Fruit fly (Drosophila melanogaster) whole organism, embryonic: Measurements from ENCODE around the gene CG13022.

Experiments used
- ATbp ChIP-seq: fragments of 200-800 bp; sonication (Bioruptor generic); optimal IDR thresholded peaks from 2 replicates; lab custom pipeline; 2017; ENCODE audit warnings: missing biosample characterization, mild to moderate bottlenecking, missing genetic modification characterization, missing genetic modification reagents
- CG10565 ChIP-seq: fragments of 200-800 bp; sonication (Bioruptor generic); optimal IDR thresholded peaks from 3 replicates; lab custom pipeline; 2016; ENCODE audit warnings: missing biosample characterization, mild to moderate bottlenecking, missing genetic modification characterization
- CG11398 ChIP-seq: fragments of 200-800 bp; sonication (Bioruptor generic); optimal IDR thresholded peaks from 2 replicates; lab custom pipeline; 2016; ENCODE audit warnings: missing biosample characterization, missing genetic modification characterization
- CG11560 ChIP-seq: fragments of 200-800 bp; sonication (Bioruptor generic); IDR thresholded peaks from 3 replicates; pipeline ENCODE4 v1.3.6; 2022; ENCODE audit warnings: missing biosample characterization, missing genetic modification characterization
- CG16863 ChIP-seq: fragments of 200-800 bp; sonication (Bioruptor generic); optimal IDR thresholded peaks from 3 replicates; lab custom pipeline; 2016; ENCODE audit warnings: missing biosample characterization, missing genetic modification characterization
- CG31365 ChIP-seq: fragments of 200-800 bp; sonication (Bioruptor generic); optimal IDR thresholded peaks from 2 replicates; lab custom pipeline; 2018; ENCODE audit warnings: missing biosample characterization, mild to moderate bottlenecking, missing genetic modification characterization
- CG6689 ChIP-seq: fragments of 200-800 bp; sonication (Bioruptor generic); IDR thresholded peaks from 2 replicates; pipeline ENCODE4 v1.3.6; 2022; ENCODE audit warnings: missing biosample characterization, missing genetic modification characterization
- CG6791 ChIP-seq: fragments of 200-800 bp; sonication (Bioruptor generic); IDR thresholded peaks from 3 replicates; pipeline ENCODE4 v1.3.6; 2022; ENCODE audit warnings: missing biosample characterization, missing genetic modification characterization; ENCODE audit not compliant: partially characterized antibody
- CG7928 ChIP-seq: fragments of 200-800 bp; sonication (Bioruptor generic); optimal IDR thresholded peaks from 2 replicates; lab custom pipeline; 2017; ENCODE audit warnings: missing biosample characterization, mild to moderate bottlenecking, missing genetic modification characterization
- CG9215 ChIP-seq: fragments of 200-800 bp; sonication (Bioruptor generic); IDR thresholded peaks from 2 replicates; pipeline ENCODE4 v1.3.6; 2022; ENCODE audit warnings: missing biosample characterization, missing genetic modification characterization
- CTCF ChIP-seq: fragments of 200-800 bp; sonication (Bioruptor generic); optimal IDR thresholded peaks from 2 replicates; lab custom pipeline; 2017; ENCODE audit warnings: missing biosample characterization, mild to moderate bottlenecking, missing genetic modification characterization, moderate library complexity
- Chrac-16 ChIP-seq: fragments of 200-800 bp; sonication (Bioruptor generic); optimal IDR thresholded peaks from 3 replicates; lab custom pipeline; 2016; ENCODE audit warnings: missing biosample characterization, missing genetic modification characterization
- Dp ChIP-seq: fragments of 200-800 bp; sonication (Bioruptor generic); optimal IDR thresholded peaks from 2 replicates; lab custom pipeline; 2018; ENCODE audit warnings: missing biosample characterization, mild to moderate bottlenecking, missing genetic modification characterization, moderate library complexity
- Ets65A ChIP-seq: fragments of 200-800 bp; sonication (Bioruptor generic); peaks from one replicate; lab custom pipeline; 2016; ENCODE audit warnings: missing biosample characterization, missing genetic modification characterization
- Fer1 ChIP-seq: fragments of 200-800 bp; sonication (Bioruptor generic); optimal IDR thresholded peaks from 2 replicates; lab custom pipeline; 2017; ENCODE audit warnings: missing biosample characterization, mild to moderate bottlenecking, missing genetic modification characterization
- Lhr ChIP-seq: fragments of 200-800 bp; sonication (Bioruptor generic); optimal IDR thresholded peaks from 3 replicates; lab custom pipeline; 2017; ENCODE audit warnings: mild to moderate bottlenecking, missing biosample characterization, missing genetic modification reagents, missing genetic modification characterization
- Lim3 ChIP-seq: fragments of 200-800 bp; sonication (Bioruptor generic); IDR thresholded peaks from 2 replicates; pipeline ENCODE4 v1.3.6; 2022; ENCODE audit warnings: missing biosample characterization, missing genetic modification characterization
- MBD-R2 ChIP-seq: fragments of 200-800 bp; sonication (Bioruptor generic); IDR thresholded peaks from 2 replicates; pipeline ENCODE4 v1.3.6; 2022; ENCODE audit warnings: missing biosample characterization, missing genetic modification characterization
- Mad ChIP-seq: fragments of 200-800 bp; sonication (Bioruptor generic); optimal IDR thresholded peaks from 2 replicates; lab custom pipeline; 2016; ENCODE audit warnings: missing biosample characterization, missing genetic modification characterization
- Max ChIP-seq: fragments of 200-800 bp; sonication (Bioruptor generic); optimal IDR thresholded peaks from 2 replicates; lab custom pipeline; 2016; ENCODE audit warnings: missing biosample characterization, mild to moderate bottlenecking, missing genetic modification characterization
- Med ChIP-seq: fragments of 200-800 bp; sonication (Bioruptor generic); peaks from one replicate; lab custom pipeline; 2016; ENCODE audit warnings: missing biosample characterization, missing genetic modification characterization, mild to moderate bottlenecking, inconsistent platforms, moderate library complexity
- NFAT ChIP-seq: fragments of 200-800 bp; sonication (Bioruptor generic); IDR thresholded peaks from 2 replicates; pipeline ENCODE4 v1.3.6; 2022; ENCODE audit warnings: missing biosample characterization, missing genetic modification characterization
- NK7.1 ChIP-seq: fragments of 200-800 bp; sonication (Bioruptor generic); optimal IDR thresholded peaks from 3 replicates; lab custom pipeline; 2016; ENCODE audit warnings: missing biosample characterization, missing genetic modification characterization
- Nf-YA ChIP-seq: fragments of 200-800 bp; sonication (Bioruptor generic); IDR thresholded peaks from 2 replicates; pipeline ENCODE4 v1.3.6; 2022; ENCODE audit warnings: missing biosample characterization, missing genetic modification characterization
- Opbp ChIP-seq: fragments of 200-800 bp; sonication (Bioruptor generic); IDR thresholded peaks from 3 replicates; pipeline ENCODE4 v1.3.6; 2022; ENCODE audit warnings: missing biosample characterization, missing genetic modification characterization; ENCODE audit not compliant: partially characterized antibody
- Scr ChIP-seq: fragments of 200-800 bp; sonication (Bioruptor generic); IDR thresholded peaks from 2 replicates; pipeline ENCODE4 v1.3.6; 2022; ENCODE audit warnings: missing biosample characterization, missing genetic modification characterization; ENCODE audit not compliant: partially characterized antibody
- Sin3A ChIP-seq: fragments of >200 bp; optimal IDR thresholded peaks from 2 replicates; lab custom pipeline; 2018
- abd-A ChIP-seq: fragments of 200-800 bp; sonication (Bioruptor generic); optimal IDR thresholded peaks from 3 replicates; lab custom pipeline; 2019; ENCODE audit warnings: missing biosample characterization, mild to moderate bottlenecking, missing genetic modification characterization, moderate library complexity
- amos ChIP-seq: fragments of 200-800 bp; sonication (Bioruptor generic); IDR thresholded peaks from 2 replicates; pipeline ENCODE4 v1.3.6; 2022; ENCODE audit warnings: missing biosample characterization, missing genetic modification characterization; ENCODE audit not compliant: partially characterized antibody
- br ChIP-seq: fragments of >200 bp; optimal IDR thresholded peaks from 2 replicates; lab custom pipeline; 2017
- chinmo ChIP-seq: fragments of 200-800 bp; sonication (Bioruptor generic); IDR thresholded peaks from 4 replicates; pipeline ENCODE4 v1.3.6; 2022; ENCODE audit warnings: missing biosample characterization, missing genetic modification characterization; ENCODE audit not compliant: partially characterized antibody
- cwo ChIP-seq: fragments of 200-800 bp; sonication (Bioruptor generic); optimal IDR thresholded peaks from 3 replicates; lab custom pipeline; 2017; ENCODE audit warnings: missing biosample characterization, missing genetic modification characterization, mild to moderate bottlenecking, moderate library complexity, missing genetic modification reagents
- da ChIP-seq: fragments of 200-800 bp; sonication (Bioruptor generic); optimal IDR thresholded peaks from 2 replicates; lab custom pipeline; 2016; ENCODE audit warnings: missing biosample characterization, missing genetic modification characterization
- ems ChIP-seq: fragments of 200-800 bp; sonication (Bioruptor generic); optimal IDR thresholded peaks from 3 replicates; lab custom pipeline; 2016; ENCODE audit warnings: missing biosample characterization, missing genetic modification characterization
- onecut ChIP-seq: fragments of 200-800 bp; sonication (Bioruptor generic); IDR thresholded peaks from 2 replicates; pipeline ENCODE4 v1.3.6; 2022; ENCODE audit warnings: missing biosample characterization, missing genetic modification characterization
- pan ChIP-seq, 4 experiments: fragments of >200 bp in 3 of 4; fragments of 200-800 bp in 1 of 4; sonication (Bioruptor generic) in 1 of 4; optimal IDR thresholded peaks in 3 of 4; IDR thresholded peaks in 1 of 4; 2 replicates each; pipeline versions ENCODE4 v1.3.6 to Lab custom; 2017 to 2022; ENCODE audit warnings: missing biosample characterization in 2 of 4, missing genetic modification characterization in 2 of 4, mixed read lengths in 1 of 4
- pb ChIP-seq: fragments of 200-800 bp; sonication (Bioruptor generic); optimal IDR thresholded peaks from 3 replicates; lab custom pipeline; 2016; ENCODE audit warnings: missing biosample characterization, missing genetic modification characterization
- prd ChIP-seq, 3 experiments: fragments of >200 bp in 2 of 3; fragments of 200-800 bp in 1 of 3; sonication (Bioruptor generic) in 1 of 3; optimal IDR thresholded peaks in 2 of 3; IDR thresholded peaks in 1 of 3; 2 replicates in 2 of 3; 3 replicates in 1 of 3; pipeline versions ENCODE4 v1.3.6 to Lab custom; 2017 to 2022; ENCODE audit warnings: missing biosample characterization in 1 of 3, missing genetic modification characterization in 1 of 3
- pzg ChIP-seq: fragments of 200-800 bp; sonication (Bioruptor generic); optimal IDR thresholded peaks from 3 replicates; lab custom pipeline; 2018; ENCODE audit warnings: missing biosample characterization, mild to moderate bottlenecking, missing genetic modification characterization, moderate library complexity
- sd ChIP-seq: fragments of 200-800 bp; sonication (Bioruptor generic); optimal IDR thresholded peaks from 3 replicates; lab custom pipeline; 2018; ENCODE audit warnings: missing biosample characterization, mild to moderate bottlenecking, missing genetic modification characterization, moderate library complexity
- sima ChIP-seq: fragments of 200-800 bp; sonication (Bioruptor generic); optimal IDR thresholded peaks from 2 replicates; lab custom pipeline; 2016; ENCODE audit warnings: missing biosample characterization, missing genetic modification characterization
- sisA ChIP-seq: fragments of 200-800 bp; sonication (Bioruptor generic); IDR thresholded peaks from 2 replicates; pipeline ENCODE4 v1.3.6; 2022; ENCODE audit warnings: missing biosample characterization, missing genetic modification characterization
- ssp ChIP-seq: fragments of 200-800 bp; sonication (Bioruptor generic); IDR thresholded peaks from 2 replicates; pipeline ENCODE4 v1.3.6; 2022; ENCODE audit warnings: missing biosample characterization, missing genetic modification characterization

Gene CG13022

dm6 chr3L:16938852-16939251 is at the start of gene CG13022:
Gene CG13022 (minus strand): TSS chr3L:16938952.
- no peak for TF ChIP-seq ATbp

- TF ChIP-seq Max (GFP tag; lab: Kevin White, UChicago) (no peak), Lim3 (GFP tag; lab: Robert Waterston, UW) (no peak)
- TF ChIP-seq, all 482 proteins: peak for 0
These were observed 49.8 kb upstream of the CG13022 start for dm6 chr3L:16988526-16988925.

- no peak for TF ChIP-seq Sin3A (lab: Kevin White, UChicago)
- TF ChIP-seq pan (optimal IDR thresholded peaks at IDR 0.05; lab: Kevin White, UChicago) = no peak
- peak in 1 of 2 experiments; percentile 10 for TF ChIP-seq pan (GFP tag; optimal IDR thresholded peaks at IDR 0.05 in 1 of 2, IDR thresholded peaks at IDR 0.05 in 1 of 2)
These were observed 48.6 kb upstream of the CG13022 start for dm6 chr3L:16987347-16987746.

dm6 chr3L:16986062-16987013 is 47.6 kb upstream of the CG13022 start:
- TF ChIP-seq amos (GFP tag; lab: Robert Waterston, UW) = no peak
- TF ChIP-seq CG11398 (GFP tag; lab: Kevin White, UChicago) = no peak
- TF ChIP-seq CTCF (GFP tag; lab: Kevin White, UChicago) = no peak
- no peak for TF ChIP-seq Mad
- no peak for TF ChIP-seq pb
- no peak for TF ChIP-seq Nf-YA
- TF ChIP-seq CG7928 (GFP tag; lab: Kevin White, UChicago) = no peak
- peak; percentile 79 for TF ChIP-seq Med (GFP tag; lab: Kevin White, UChicago)
- peak; percentile 84; the same call in 1 of the 4 replicates for TF ChIP-seq chinmo (GFP tag; lab: Robert Waterston, UW)
- peak; percentile 66 for TF ChIP-seq sd
- no peak for TF ChIP-seq Dp
- no peak for TF ChIP-seq Lhr (GFP tag; lab: Kevin White, UChicago)
- peak; percentile 28 for TF ChIP-seq cwo (GFP tag; lab: Kevin White, UChicago)
- no peak for TF ChIP-seq da (GFP tag; lab: Kevin White, UChicago)
- TF ChIP-seq CG6791 (GFP tag; lab: Robert Waterston, UW) = no peak
- TF ChIP-seq CG10565 (GFP tag; lab: Kevin White, UChicago) = no peak
- no peak for TF ChIP-seq Scr (GFP tag; lab: Robert Waterston, UW)
- TF ChIP-seq ems (GFP tag; lab: Kevin White, UChicago) = peak; percentile 30
- TF ChIP-seq sisA = peak; percentile 55
- TF ChIP-seq br = no peak
- no peak for TF ChIP-seq pzg (GFP tag; lab: Kevin White, UChicago)
- peak; percentile 29 for TF ChIP-seq Chrac-16
- TF ChIP-seq abd-A (tag; lab: Kevin White, UChicago) = peak; percentile 56
- no peak for TF ChIP-seq prd (optimal IDR thresholded peaks at IDR 0.05; lab: Kevin White, UChicago)
- TF ChIP-seq prd (GFP tag; IDR thresholded peaks at IDR 0.05; lab: Robert Waterston, UW) = 0 out of 3 replicates have a peak, but pooled peaks have one; percentile 33
- no peak for TF ChIP-seq Fer1
- no peak; the same call in 1 of the 2 replicates for TF ChIP-seq MBD-R2 (GFP tag; lab: Robert Waterston, UW)
- TF ChIP-seq onecut (GFP tag; lab: Robert Waterston, UW) = no peak
- no peak for TF ChIP-seq Opbp
- TF ChIP-seq sima (GFP tag; lab: Kevin White, UChicago) = no peak
- peak; percentile 86 for TF ChIP-seq Ets65A (GFP tag; lab: Kevin White, UChicago)
- TF ChIP-seq CG6689 (GFP tag; lab: Robert Waterston, UW) = peak; percentile 42
- TF ChIP-seq CG11560 (tag; lab: Robert Waterston, UW) = no peak
- TF ChIP-seq CG16863 (GFP tag; lab: Kevin White, UChicago) = peak; percentile 33
- TF ChIP-seq NK7.1 (GFP tag; lab: Kevin White, UChicago) = no peak
- no peak for TF ChIP-seq CG31365 (tag; lab: Kevin White, UChicago)
- TF ChIP-seq NFAT (GFP tag; lab: Robert Waterston, UW) = peak; percentile 75
- TF ChIP-seq CG9215 (GFP tag; lab: Robert Waterston, UW) = peak; percentile 51; the same call in 1 of the 2 replicates
- TF ChIP-seq ssp = no peak
